Fruit fly (Drosophila melanogaster): ENCODE data around the gene mRpL44.

mRpL44 gene

DNA sequence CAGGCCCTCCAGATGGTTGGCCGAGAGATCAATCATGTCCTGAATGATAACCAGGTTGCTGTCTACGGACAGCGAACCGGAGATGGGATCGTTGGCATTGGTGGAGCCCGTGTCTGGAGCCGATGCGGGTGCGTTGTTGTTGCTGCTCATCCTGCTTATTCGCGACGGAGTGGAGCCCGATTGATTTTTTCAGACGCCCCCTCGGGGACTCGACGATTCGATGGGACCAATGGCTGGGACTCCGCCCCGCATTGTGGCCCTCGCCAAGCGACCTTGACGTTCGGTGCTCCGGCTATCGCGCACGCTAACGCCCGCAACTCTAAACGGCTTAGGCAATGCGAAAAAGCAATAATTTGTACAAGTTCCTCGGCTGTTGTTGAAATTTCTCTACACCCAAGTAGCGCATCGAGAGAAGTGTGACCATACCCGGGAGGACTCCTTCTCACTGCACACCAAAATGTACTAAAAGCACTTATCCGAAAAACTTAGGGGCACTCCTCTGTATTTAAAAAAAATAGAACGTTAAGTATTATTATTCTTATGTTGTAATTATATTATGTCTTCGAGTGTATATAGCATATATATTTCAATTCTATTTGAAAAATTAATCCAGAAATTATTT, 13.2 kb upstream of the mRpL44 start, which contains the start of gene ksr (continued):
- TF ChIP-seq CG3847 (GFP tag; IDR thresholded peaks at IDR 0.05) (no peak), z (GFP tag; IDR thresholded peaks at IDR 0.05) (no peak), CG1602 (GFP tag; optimal IDR thresholded peaks at IDR 0.05) (no peak), CG11695 (GFP tag; IDR thresholded peaks at IDR 0.05) (peak; percentile 22; the same call in 1 of the 3 replicates), H2.0 (GFP tag; IDR thresholded peaks at IDR 0.05) (no peak), Hmx (GFP tag; optimal IDR thresholded peaks at IDR 0.05) (no peak), Fer2 (tag; optimal IDR thresholded peaks at IDR 0.05) (no peak), ase (GFP tag; IDR thresholded peaks at IDR 0.05) (no peak), PHDP (tag; optimal IDR thresholded peaks at IDR 0.05) (no peak), CG3838 (GFP tag; optimal IDR thresholded peaks at IDR 0.05) (no peak), Gsc (GFP tag; IDR thresholded peaks at IDR 0.05) (no peak), CG14667 (GFP tag; IDR thresholded peaks at IDR 0.05) (no peak), pzg (GFP tag; optimal IDR thresholded peaks at IDR 0.05) (peak; percentile 48), zfh2 (GFP tag; optimal IDR thresholded peaks at IDR 0.05) (no peak), dm (GFP tag; optimal IDR thresholded peaks at IDR 0.05) (no peak), sens-2 (GFP tag; IDR thresholded peaks at IDR 0.05) (no peak), vnd (GFP tag; IDR thresholded peaks at IDR 0.05; ENCODE audit: partially characterized antibody) (no peak), fu2 (GFP tag; optimal IDR thresholded peaks at IDR 0.05) (no peak), Awh (GFP tag; IDR thresholded peaks at IDR 0.05) (no peak), h (optimal IDR thresholded peaks at IDR 0.05) (no peak), ap (GFP tag; IDR thresholded peaks at IDR 0.05) (no peak), Nf-YB (GFP tag; optimal IDR thresholded peaks at IDR 0.05) (no peak), CG2116 (GFP tag; optimal IDR thresholded peaks at IDR 0.05) (peak; percentile 19), Dip3 (GFP tag; optimal IDR thresholded peaks at IDR 0.05) (no peak), otp (GFP tag; IDR thresholded peaks at IDR 0.05) (no peak), lab (GFP tag; optimal IDR thresholded peaks at IDR 0.05) (no peak), scrt (GFP tag; optimal IDR thresholded peaks at IDR 0.05) (no peak), Atf3 (GFP tag; optimal IDR thresholded peaks at IDR 0.05) (no peak), CG4730 (GFP tag; IDR thresholded peaks at IDR 0.05) (no peak), tup (GFP tag; optimal IDR thresholded peaks at IDR 0.05) (no peak), inv (GFP tag; IDR thresholded peaks at IDR 0.05; ENCODE audit: partially characterized antibody) (no peak), CG31441 (GFP tag; IDR thresholded peaks at IDR 0.05) (no peak; the same call in 1 of the 2 replicates), Camta (GFP tag; optimal IDR thresholded peaks at IDR 0.05) (no peak), Hr51 (GFP tag; optimal IDR thresholded peaks at IDR 0.05) (no peak), CG4707 (GFP tag; optimal IDR thresholded peaks at IDR 0.05) (no peak), CG9215 (GFP tag; IDR thresholded peaks at IDR 0.05) (no peak), Hand (GFP tag; optimal IDR thresholded peaks at IDR 0.05) (no peak), CG10959 (GFP tag; IDR thresholded peaks at IDR 0.05) (no peak), Oli (tag; optimal IDR thresholded peaks at IDR 0.05) (no peak), CG1603 (tag; optimal IDR thresholded peaks at IDR 0.05) (no peak), cwo (GFP tag; optimal IDR thresholded peaks at IDR 0.05) (no peak), pros (GFP tag; optimal IDR thresholded peaks at IDR 0.05) (no peak), CG18619 (GFP tag; optimal IDR thresholded peaks at IDR 0.05) (no peak), CG10462 (GFP tag; optimal IDR thresholded peaks at IDR 0.05) (peak; percentile 5), Jarid2 (GFP tag; optimal IDR thresholded peaks at IDR 0.05) (peak; percentile 2), CG42726 (GFP tag; IDR thresholded peaks at IDR 0.05; ENCODE audit: partially characterized antibody) (peak; percentile 57; the same call in 1 of the 2 replicates), Dip2 (GFP tag; IDR thresholded peaks at IDR 0.05) (no peak), CG7987 (GFP tag; optimal IDR thresholded peaks at IDR 0.05) (no peak), Ssrp (tag; optimal IDR thresholded peaks at IDR 0.05) (no peak), CG13624 (GFP tag; optimal IDR thresholded peaks at IDR 0.05) (no peak), CG5953 (GFP tag; IDR thresholded peaks at IDR 0.05) (no peak)

Data from whole organism, embryonic.